Fruit fly (Drosophila melanogaster) whole organism, prepupa: Measurements from ENCODE around the gene CG17272.

Experiments
- CG3032 ChIP-seq: fragments of 200-800 bp; optimal IDR thresholded peaks from 2 replicates; lab custom pipeline; 2019; ENCODE audit warnings: missing biosample characterization, mild to moderate bottlenecking, missing genetic modification characterization, moderate library complexity
- CG3919 ChIP-seq: fragments of 200-800 bp; sonication (Bioruptor generic); optimal IDR thresholded peaks from 3 replicates; lab custom pipeline; 2016; ENCODE audit warnings: missing biosample characterization, missing genetic modification characterization
- Gug ChIP-seq: fragments of 200-800 bp; sonication (Bioruptor generic); IDR thresholded peaks from 2 replicates; pipeline ENCODE4 v1.3.6; 2022; ENCODE audit warnings: missing biosample characterization, missing genetic modification characterization
- Hr4 ChIP-seq: fragments of 200-800 bp; sonication (Bioruptor generic); optimal IDR thresholded peaks from 3 replicates; lab custom pipeline; 2016; ENCODE audit warnings: missing biosample characterization, missing genetic modification characterization
- Lpt ChIP-seq: fragments of 200-800 bp; sonication (Bioruptor generic); optimal IDR thresholded peaks from 3 replicates; lab custom pipeline; 2016; ENCODE audit warnings: missing biosample characterization, missing genetic modification characterization
- Met ChIP-seq: fragments of 200-800 bp; sonication (Bioruptor generic); optimal IDR thresholded peaks from 3 replicates; lab custom pipeline; 2016; ENCODE audit warnings: missing biosample characterization, missing genetic modification characterization
- OdsH ChIP-seq: fragments of 200-800 bp; sonication (Bioruptor generic); optimal IDR thresholded peaks from 3 replicates; lab custom pipeline; 2016; ENCODE audit warnings: missing biosample characterization, missing genetic modification characterization
- eg ChIP-seq: fragments of 200-800 bp; sonication (Bioruptor generic); IDR thresholded peaks from 3 replicates; pipeline ENCODE4 v1.3.6; 2022; ENCODE audit warnings: missing biosample characterization, missing genetic modification characterization
- net ChIP-seq: fragments of 200-800 bp; sonication (Bioruptor generic); optimal IDR thresholded peaks from 3 replicates; lab custom pipeline; 2016; ENCODE audit warnings: missing biosample characterization, missing genetic modification characterization
- pdm3 ChIP-seq: fragments of 200-800 bp; sonication (Bioruptor generic); optimal IDR thresholded peaks from 3 replicates; lab custom pipeline; 2016; ENCODE audit warnings: missing biosample characterization, missing genetic modification characterization
- ss ChIP-seq, 2 experiments: fragments of 200-800 bp; sonication (Bioruptor generic); optimal IDR thresholded peaks; 2 replicates in 1 of 2; 3 replicates in 1 of 2; lab custom pipeline; 2017 to 2018; ENCODE audit warnings: mild to moderate bottlenecking in 2 of 2, missing biosample characterization in 2 of 2, missing genetic modification characterization in 2 of 2, moderate library complexity in 1 of 2
- topi ChIP-seq: fragments of 200-800 bp; sonication (Bioruptor generic); optimal IDR thresholded peaks from 3 replicates; lab custom pipeline; 2016; ENCODE audit warnings: missing biosample characterization, missing genetic modification characterization

DNA sequence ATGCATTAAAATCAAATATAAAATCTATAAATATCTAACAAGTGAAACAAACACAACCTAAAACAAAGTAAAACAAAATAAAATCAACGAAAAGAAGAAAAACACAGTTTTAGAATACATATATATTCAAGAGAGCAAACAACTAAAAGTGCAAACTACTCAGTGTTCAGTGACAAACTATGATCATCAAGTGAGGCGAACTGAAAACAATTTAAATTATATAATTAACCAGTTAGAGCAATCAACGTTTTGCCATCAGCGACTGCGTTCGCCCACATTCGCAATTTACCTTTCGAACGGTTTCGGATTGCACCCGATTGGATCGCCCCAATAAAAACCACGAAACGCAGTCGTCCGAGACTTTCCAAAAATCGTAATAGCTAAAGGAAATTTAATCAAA lies 44.5 kb downstream of the CG17272 start:
- no peak for TF ChIP-seq topi (GFP tag; lab: Kevin White, UChicago)
- TF ChIP-seq eg (GFP tag; lab: Robert Waterston, UW), result no peak
- no peak for TF ChIP-seq Gug (GFP tag; lab: Robert Waterston, UW)
- no peak for TF ChIP-seq Met (GFP tag; lab: Kevin White, UChicago)
- no peak for TF ChIP-seq CG3032 (tag; lab: Kevin White, UChicago)
- TF ChIP-seq ss (GFP tag; optimal IDR thresholded peaks at IDR 0.05; lab: Kevin White, UChicago), result no peak
- no peak for TF ChIP-seq CG3919 (GFP tag; lab: Kevin White, UChicago)
- TF ChIP-seq pdm3, result no peak
- no peak for TF ChIP-seq net (GFP tag; lab: Kevin White, UChicago)
- no peak for TF ChIP-seq OdsH
- no peak for TF ChIP-seq Lpt
- TF ChIP-seq Hr4 (GFP tag; lab: Kevin White, UChicago), result no peak
